Fruit fly (Drosophila melanogaster) Kc167 (cell line): ENCODE data around the gene CG10761.

ENCODE experiments used
- Myc ChIP-seq: fragments of >200 bp; optimal IDR thresholded peaks from 2 replicates; lab custom pipeline; 2017; ENCODE audit warnings: missing external identifiers
- Sin3A ChIP-seq: fragments of >200 bp; optimal IDR thresholded peaks from 2 replicates; lab custom pipeline; 2018; ENCODE audit warnings: missing external identifiers
- h ChIP-seq: fragments of >200 bp; optimal IDR thresholded peaks from 3 replicates; lab custom pipeline; 2018; ENCODE audit warnings: missing external identifiers
- insv ChIP-seq: fragments of >200 bp; optimal IDR thresholded peaks from 3 replicates; lab custom pipeline; 2018; ENCODE audit warnings: missing external identifiers
- psq ChIP-seq: fragments of >200 bp; optimal IDR thresholded peaks from 2 replicates; lab custom pipeline; 2017; ENCODE audit warnings: missing external identifiers
- ttk ChIP-seq: sonication (Bioruptor generic); optimal IDR thresholded peaks from 2 replicates; lab custom pipeline; 2017; ENCODE audit warnings: missing external identifiers

The CG10761 gene

DNA sequence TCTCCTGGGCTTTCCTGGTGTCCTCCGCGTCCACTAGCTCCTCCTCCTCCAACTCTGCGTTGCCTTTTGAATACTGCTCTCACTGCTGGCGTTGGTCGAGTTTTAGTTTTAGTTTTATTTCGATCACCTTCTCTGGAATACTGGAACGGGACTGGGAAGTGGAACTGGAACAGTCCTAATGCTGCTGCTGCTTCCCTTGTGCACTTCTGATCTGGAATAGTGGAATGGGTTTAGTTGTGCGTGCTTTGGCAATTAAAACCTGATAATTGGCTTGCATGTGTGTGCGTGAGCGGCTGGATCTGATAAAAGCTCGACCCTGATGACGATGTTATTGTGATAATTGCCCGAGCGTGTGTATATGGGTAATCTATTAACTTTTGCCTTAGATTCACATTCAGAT, 21.9 kb downstream of the CG10761 start:
- TF ChIP-seq Sin3A (lab: Kevin White, UChicago) = no peak
- no peak for TF ChIP-seq ttk
- no peak for TF ChIP-seq h (lab: Kevin White, UChicago)
- TF ChIP-seq psq (lab: Kevin White, UChicago) = no peak
- no peak for TF ChIP-seq Myc (lab: Kevin White, UChicago)
- no peak for TF ChIP-seq insv (lab: Kevin White, UChicago)

DNA sequence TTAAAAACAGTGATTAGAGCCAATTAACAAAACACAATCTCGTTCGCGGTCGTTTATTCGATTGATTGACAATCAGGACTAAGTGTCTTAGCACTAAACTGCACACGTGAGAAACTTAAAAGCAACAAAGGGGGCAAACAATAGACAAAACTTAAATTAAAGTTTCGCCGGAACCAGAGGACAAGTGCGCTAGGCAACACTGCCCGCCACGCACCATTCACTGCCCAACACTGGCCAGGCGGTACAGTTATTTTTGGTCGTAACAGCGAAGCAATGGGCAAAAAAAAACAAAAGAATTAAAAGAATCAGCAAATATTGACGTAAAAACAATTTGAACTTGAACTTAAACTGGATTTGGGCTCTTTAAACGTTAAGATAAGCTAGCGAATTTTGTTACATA, 25.3 kb downstream of the CG10761 start:
- TF ChIP-seq ttk (no peak), Myc (lab: Kevin White, UChicago) (no peak), psq (lab: Kevin White, UChicago) (no peak), h (lab: Kevin White, UChicago) (no peak), Sin3A (lab: Kevin White, UChicago) (no peak), insv (lab: Kevin White, UChicago) (no peak)

DNA sequence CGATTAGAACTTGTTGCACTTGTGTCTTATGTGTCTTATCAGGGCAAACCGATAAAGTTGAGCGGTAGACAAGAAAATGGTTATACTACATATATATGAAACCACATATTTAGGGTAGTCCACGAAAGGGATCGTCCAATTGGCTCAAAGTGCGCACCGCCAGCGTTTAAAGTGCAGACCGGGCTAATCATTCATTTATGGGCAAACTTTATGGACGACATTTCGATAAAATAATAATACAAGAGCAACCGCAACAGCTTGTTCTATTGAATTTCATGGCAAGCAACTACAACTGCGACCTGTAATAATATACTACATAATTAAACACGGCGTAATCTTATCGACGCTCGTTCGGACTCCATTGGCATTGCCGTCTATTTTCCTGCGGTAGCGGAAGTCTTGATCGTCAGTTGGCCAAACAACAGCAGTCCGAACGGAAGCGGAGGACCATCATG, 27.1 kb downstream of the CG10761 start, which contains the start of the genes cyr and CG2120:
Gene cyr (minus strand): TSS at position 294 of the 455 bp plus-strand sequence.
Gene CG2120 (plus strand): TSS at position 405 of the 455 bp plus-strand sequence.
- TF ChIP-seq Myc (lab: Kevin White, UChicago) (no peak), h (lab: Kevin White, UChicago) (no peak), psq (lab: Kevin White, UChicago) (no peak), Sin3A (lab: Kevin White, UChicago) (no peak), ttk (no peak), insv (lab: Kevin White, UChicago) (no peak)

DNA sequence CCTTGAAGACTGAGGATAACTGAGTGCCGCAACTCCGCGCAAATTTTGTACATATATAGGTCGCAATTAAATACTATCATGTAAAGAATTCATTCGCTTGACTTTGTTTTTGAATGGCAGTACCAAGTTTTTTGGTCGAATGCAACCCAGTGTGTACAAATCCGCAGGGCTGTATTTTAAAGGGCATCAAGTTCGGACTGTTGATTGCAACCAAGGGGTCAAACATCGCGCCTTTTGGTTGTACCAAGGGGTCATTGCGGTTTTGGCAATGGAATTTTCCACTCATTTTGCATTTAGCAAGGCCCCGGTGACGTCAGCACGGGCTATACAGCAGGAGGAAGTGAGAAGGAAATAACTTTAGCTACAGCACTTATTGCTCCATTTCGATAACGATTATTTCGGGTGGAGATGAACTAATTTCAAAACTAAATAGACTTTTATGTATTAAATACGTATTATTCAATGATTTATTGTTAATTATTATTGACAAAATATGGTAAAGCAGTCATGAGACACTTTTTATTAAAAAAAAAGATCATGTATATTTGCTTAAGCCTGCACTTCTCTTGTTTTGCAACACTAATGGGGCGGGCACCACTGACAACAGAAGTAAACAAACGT, 30.8 kb downstream of the CG10761 start, which contains the start of gene CG10958:
Gene CG10958 (plus strand): TSS at position 593 of the 621 bp plus-strand sequence.
- no peak for TF ChIP-seq ttk
- no peak for TF ChIP-seq Sin3A (lab: Kevin White, UChicago)
- no peak for TF ChIP-seq Myc (lab: Kevin White, UChicago)
- no peak for TF ChIP-seq h (lab: Kevin White, UChicago)
- no peak for TF ChIP-seq psq (lab: Kevin White, UChicago)
- no peak for TF ChIP-seq insv (lab: Kevin White, UChicago)

DNA sequence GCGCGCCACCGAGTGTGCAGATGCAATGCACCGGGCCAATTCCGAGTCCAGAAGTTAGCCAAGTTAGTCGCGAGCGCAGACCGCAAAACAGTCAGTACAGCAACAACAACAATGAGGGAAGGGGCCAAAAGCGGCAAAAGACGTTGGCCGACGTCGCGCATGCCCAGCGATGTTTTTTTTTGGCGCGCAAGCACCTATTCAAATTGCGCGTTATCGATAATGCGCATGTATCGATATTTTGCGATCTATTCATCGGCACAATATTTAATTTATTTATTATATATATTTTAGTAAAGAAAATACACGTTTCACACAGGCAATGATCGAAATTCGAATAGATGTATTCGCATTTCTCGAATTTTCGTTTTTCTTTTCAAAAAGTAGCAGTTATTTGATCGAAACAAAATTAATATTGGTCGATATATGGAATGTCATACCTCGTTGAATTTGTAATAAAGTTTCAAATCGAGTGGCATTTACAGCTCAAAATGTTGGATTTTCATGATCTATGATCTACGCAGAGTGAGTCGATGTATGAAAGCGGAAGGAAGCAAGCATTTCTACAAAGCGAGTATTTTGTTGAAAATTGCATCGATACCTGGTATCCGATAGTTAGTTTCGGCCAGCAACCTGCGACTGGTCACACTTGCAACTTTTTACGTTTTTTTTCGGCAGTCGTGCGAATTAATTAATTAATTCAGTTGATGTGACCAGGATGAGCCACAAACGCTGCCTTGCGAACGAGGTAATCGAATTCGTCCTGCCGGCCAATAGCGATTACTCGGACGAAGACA, 33.2 kb downstream of the CG10761 start, which contains the start of gene CG2116:
Gene CG2116 (plus strand): TSS at position 609 of the 794 bp plus-strand sequence.
- TF ChIP-seq Myc (lab: Kevin White, UChicago) (no peak), h (lab: Kevin White, UChicago) (no peak)

- TF ChIP-seq Myc (lab: Kevin White, UChicago) (no peak), ttk (no peak), h (lab: Kevin White, UChicago) (no peak), Sin3A (lab: Kevin White, UChicago) (no peak), insv (lab: Kevin White, UChicago) (no peak), psq (lab: Kevin White, UChicago) (no peak)
Measured at dm6 chrX:8128133-8128532, 34.5 kb downstream of the CG10761 start.

DNA sequence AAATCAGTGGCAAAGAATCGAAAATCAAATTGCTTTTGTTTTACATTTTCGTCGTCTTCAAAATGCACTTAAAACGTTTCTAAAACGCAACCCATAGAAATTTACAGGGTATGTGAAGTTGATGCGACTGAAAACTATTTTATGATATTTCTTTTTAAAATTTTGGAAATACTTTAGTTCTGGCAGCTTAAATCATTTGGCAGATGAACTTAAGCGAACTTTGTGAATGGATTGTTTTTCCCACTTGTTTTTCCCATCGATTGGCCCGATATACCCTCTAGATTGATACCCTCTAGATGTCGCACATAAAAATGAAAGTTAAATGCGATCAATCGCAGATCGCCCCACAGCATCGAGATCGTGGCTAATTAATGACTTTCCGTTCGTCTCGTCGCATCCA, 36.4 kb downstream of the CG10761 start:
- TF ChIP-seq h (lab: Kevin White, UChicago) = no peak
- no peak for TF ChIP-seq psq (lab: Kevin White, UChicago)

dm6 chrX:8125224-8125649, 37.4 kb downstream of the CG10761 start:
- no peak for TF ChIP-seq h (lab: Kevin White, UChicago)
- no peak for TF ChIP-seq insv (lab: Kevin White, UChicago)
- TF ChIP-seq psq (lab: Kevin White, UChicago) = no peak
- no peak for TF ChIP-seq Sin3A (lab: Kevin White, UChicago)

- no peak for TF ChIP-seq psq (lab: Kevin White, UChicago)
- no peak for TF ChIP-seq Myc (lab: Kevin White, UChicago)
- TF ChIP-seq insv (lab: Kevin White, UChicago) = no peak
- TF ChIP-seq Sin3A (lab: Kevin White, UChicago) = no peak
- no peak for TF ChIP-seq ttk
- TF ChIP-seq h (lab: Kevin White, UChicago) = no peak
Measured at dm6 chrX:8122834-8123233, 39.8 kb downstream of the CG10761 start.

dm6 chrX:8120939-8121338, 41.7 kb downstream of the CG10761 start, which contains the start of gene CG2260:
TSS of gene CG2260 (minus strand) at chrX:8121147.
- TF ChIP-seq ttk (no peak), Sin3A (lab: Kevin White, UChicago) (no peak), psq (lab: Kevin White, UChicago) (no peak), insv (lab: Kevin White, UChicago) (no peak), Myc (lab: Kevin White, UChicago) (no peak), h (lab: Kevin White, UChicago) (no peak)

DNA sequence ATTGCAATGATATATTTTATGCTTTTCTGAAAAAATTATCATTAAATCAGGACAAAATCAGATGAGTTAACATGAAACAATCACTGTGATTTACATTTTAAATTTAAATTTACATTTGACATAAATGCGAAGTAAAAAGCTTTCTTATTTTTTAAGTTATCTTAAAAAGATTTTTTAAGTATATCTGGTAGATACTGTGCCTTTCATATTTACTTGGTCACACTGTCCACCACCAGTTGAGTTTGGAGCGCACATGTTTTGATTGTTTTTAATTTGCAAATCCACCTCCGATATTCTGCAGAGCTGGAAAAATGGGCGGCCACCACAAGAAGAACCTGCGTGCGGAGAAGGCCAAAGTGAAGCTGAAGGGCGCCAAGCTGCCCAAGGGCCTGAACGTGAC, 45.8 kb downstream of the CG10761 start, which contains the start of gene CG1575:
Gene CG1575 (plus strand): TSS at position 200 of the 400 bp plus-strand sequence.
- TF ChIP-seq Sin3A (lab: Kevin White, UChicago) = no peak
- no peak for TF ChIP-seq insv (lab: Kevin White, UChicago)
- no peak for TF ChIP-seq h (lab: Kevin White, UChicago)
- no peak for TF ChIP-seq psq (lab: Kevin White, UChicago)
- TF ChIP-seq Myc (lab: Kevin White, UChicago) = no peak
- no peak for TF ChIP-seq ttk
